Worm (Caenorhabditis elegans) whole organism, young adult: ENCODE results near the gene pir-1.
A peak's percentile ranks its signal among the peaks of the same experiment; 100 is the strongest.

Experiments
- C06A6.2 ChIP-seq: fragments of 200-800 bp; sonication (Bioruptor generic); conservative IDR thresholded peaks from 2 replicates; pipeline ENCODE4 v1.3.6; 2022; ENCODE audit warnings: missing genetic modification characterization, missing compliant biosample characterization
- D2030.7 ChIP-seq: fragments of 200-800 bp; sonication (Bioruptor generic); IDR thresholded peaks from 2 replicates; pipeline ENCODE4 v1.3.6; 2022; ENCODE audit warnings: missing genetic modification reagents, missing genetic modification characterization, missing compliant biosample characterization
- F10E7.11 ChIP-seq: sonication (generic microtip); optimal IDR thresholded peaks from 2 replicates; lab custom pipeline; 2017; ENCODE audit warnings: mild to moderate bottlenecking, missing genetic modification characterization, moderate library complexity, missing compliant biosample characterization
- F22D6.2 ChIP-seq: sonication (generic microtip); optimal IDR thresholded peaks from 2 replicates; lab custom pipeline; 2016; ENCODE audit warnings: mild to moderate bottlenecking, missing genetic modification characterization, missing compliant biosample characterization
- F37B4.10 ChIP-seq: fragments of 200-800 bp; sonication (Bioruptor generic); IDR thresholded peaks from 2 replicates; pipeline ENCODE4 v1.3.6; 2022; ENCODE audit warnings: missing genetic modification characterization, missing compliant biosample characterization
- Y95B8A.8 ChIP-seq: fragments of 200-800 bp; sonication (Bioruptor generic); IDR thresholded peaks from 2 replicates; pipeline ENCODE4 v1.3.6; 2022; ENCODE audit warnings: missing genetic modification reagents, missing genetic modification characterization, missing compliant biosample characterization
- aptf-3 ChIP-seq: fragments of 200-800 bp; sonication (Bioruptor generic); IDR thresholded peaks from 2 replicates; pipeline ENCODE4 v1.3.6; 2022; ENCODE audit warnings: missing genetic modification characterization, missing compliant biosample characterization
- athp-1 ChIP-seq: sonication (generic microtip); optimal IDR thresholded peaks from 2 replicates; lab custom pipeline; 2017; ENCODE audit warnings: mild to moderate bottlenecking, missing genetic modification characterization, missing compliant biosample characterization
- cebp-2 ChIP-seq: fragments of 200-800 bp; sonication (Bioruptor generic); IDR thresholded peaks from 2 replicates; pipeline ENCODE4 v1.3.6; 2022; ENCODE audit warnings: missing genetic modification characterization, missing compliant biosample characterization
- ceh-40 ChIP-seq: fragments of 200-800 bp; sonication (Bioruptor generic); IDR thresholded peaks from 2 replicates; pipeline ENCODE4 v1.3.6; 2022; ENCODE audit warnings: missing genetic modification characterization, missing compliant biosample characterization
- ceh-79 ChIP-seq: sonication (generic microtip); optimal IDR thresholded peaks from 2 replicates; lab custom pipeline; 2017; ENCODE audit warnings: mild to moderate bottlenecking, missing genetic modification characterization, missing compliant biosample characterization
- ceh-91 ChIP-seq: fragments of 200-800 bp; sonication (Bioruptor generic); IDR thresholded peaks from 2 replicates; pipeline ENCODE4 v1.3.6; 2022; ENCODE audit warnings: missing genetic modification reagents, missing genetic modification characterization, missing compliant biosample characterization
- chd-7 ChIP-seq: sonication (generic microtip); optimal IDR thresholded peaks from 2 replicates; lab custom pipeline; 2016; ENCODE audit warnings: mild to moderate bottlenecking, missing genetic modification characterization, moderate library complexity, missing compliant biosample characterization
- efl-1 ChIP-seq: fragments of 150-350 bp; optimal IDR thresholded peaks from 2 replicates; lab custom pipeline; 2014; ENCODE audit warnings: missing biosample characterization, missing genetic modification reagents, missing genetic modification characterization
- egl-18 ChIP-seq: fragments of 200-800 bp; sonication (Bioruptor generic); IDR thresholded peaks from 2 replicates; pipeline ENCODE4 v1.3.6; 2022; ENCODE audit warnings: missing genetic modification reagents, missing genetic modification characterization, missing compliant biosample characterization
- fkh-3 ChIP-seq: sonication (generic microtip); optimal IDR thresholded peaks from 2 replicates; lab custom pipeline; 2016; ENCODE audit warnings: mild to moderate bottlenecking, missing genetic modification characterization, missing compliant biosample characterization
- hlh-26 ChIP-seq: fragments of 200-800 bp; sonication (Bioruptor generic); conservative IDR thresholded peaks from 2 replicates; pipeline ENCODE4 v1.3.6; 2022; ENCODE audit warnings: missing genetic modification reagents, missing genetic modification characterization, missing compliant biosample characterization
- hmg-20 ChIP-seq: fragments of 200-800 bp; sonication (Bioruptor generic); IDR thresholded peaks from 2 replicates; pipeline ENCODE4 v1.3.6; 2022; ENCODE audit warnings: missing genetic modification reagents, missing genetic modification characterization, missing compliant biosample characterization
- lsl-1 ChIP-seq: fragments of 200-800 bp; sonication (Bioruptor generic); optimal IDR thresholded peaks from 2 replicates; lab custom pipeline; 2018; ENCODE audit warnings: mild to moderate bottlenecking, missing genetic modification characterization, moderate library complexity, missing compliant biosample characterization
- madf-3 ChIP-seq: fragments of 200-800 bp; sonication (Bioruptor generic); IDR thresholded peaks from 2 replicates; pipeline ENCODE4 v1.3.6; 2022; ENCODE audit warnings: missing genetic modification reagents, missing genetic modification characterization, missing compliant biosample characterization
- madf-6 ChIP-seq: fragments of 200-800 bp; sonication (Bioruptor generic); IDR thresholded peaks from 2 replicates; pipeline ENCODE4 v1.3.6; 2022; ENCODE audit warnings: missing genetic modification reagents, missing genetic modification characterization, missing compliant biosample characterization
- nfya-1 ChIP-seq: sonication (generic microtip); optimal IDR thresholded peaks from 2 replicates; lab custom pipeline; 2017; ENCODE audit warnings: antibody characterized with exemption, missing compliant biosample characterization, missing genetic modification characterization, borderline replicate concordance; ENCODE audit not compliant: insufficient read depth
- nhr-27 ChIP-seq: fragments of 200-800 bp; sonication (Bioruptor generic); optimal IDR thresholded peaks from 2 replicates; lab custom pipeline; 2018; ENCODE audit warnings: mild to moderate bottlenecking, missing genetic modification characterization, moderate library complexity, missing compliant biosample characterization
- pha-4 ChIP-seq: fragments of 150-350 bp; sonication (generic microtip); optimal IDR thresholded peaks from 2 replicates; lab custom pipeline; 2014; ENCODE audit warnings: missing biosample characterization, missing genetic modification reagents, missing genetic modification characterization
- rcor-1 ChIP-seq: fragments of 200-800 bp; sonication (Bioruptor generic); IDR thresholded peaks from 2 replicates; pipeline ENCODE4 v1.3.6; 2022; ENCODE audit warnings: missing genetic modification reagents, missing genetic modification characterization, missing compliant biosample characterization
- rec-8 ChIP-seq, 2 experiments: sonication (generic microtip); optimal IDR thresholded peaks; 2 replicates each; lab custom pipeline; 2016; ENCODE audit warnings: mild to moderate bottlenecking in 2 of 2, missing genetic modification characterization in 2 of 2, missing genetic modification reagents in 2 of 2, missing genotype in 2 of 2, missing biosample characterization in 1 of 2, missing compliant biosample characterization in 1 of 2, moderate library complexity in 1 of 2
- sea-2 ChIP-seq: fragments of 200-800 bp; sonication (Bioruptor generic); IDR thresholded peaks from 2 replicates; pipeline ENCODE4 v1.3.6; 2022; ENCODE audit warnings: missing genetic modification characterization, missing compliant biosample characterization
- snpc-3.4 ChIP-seq: sonication (generic microtip); optimal IDR thresholded peaks from 2 replicates; lab custom pipeline; 2017; ENCODE audit warnings: missing genetic modification characterization, mild to moderate bottlenecking, missing compliant biosample characterization, antibody characterized with exemption, moderate library complexity, missing genotype, missing genetic modification reagents
- snpc-4 ChIP-seq, 5 experiments: fragments of 150-350 bp in 1 of 5; sonication (generic microtip) in 4 of 5; optimal IDR thresholded peaks; 2 replicates each; lab custom pipeline; 2014 to 2018; ENCODE audit warnings: missing genetic modification characterization in 5 of 5, missing biosample characterization in 3 of 5, antibody characterized with exemption in 2 of 5, mild to moderate bottlenecking in 2 of 5, missing compliant biosample characterization in 2 of 5, missing genotype in 2 of 5, moderate library complexity in 2 of 5, missing genetic modification reagents in 1 of 5
- tbx-9 ChIP-seq: sonication (generic microtip); optimal IDR thresholded peaks from 2 replicates; lab custom pipeline; 2016; ENCODE audit warnings: borderline replicate concordance, missing genetic modification characterization, inconsistent platforms, missing compliant biosample characterization
- xnd-1 ChIP-seq: sonication (generic microtip); optimal IDR thresholded peaks from 2 replicates; lab custom pipeline; 2016; ENCODE audit warnings: missing genotype, missing genetic modification reagents, missing genetic modification characterization, missing compliant biosample characterization
- ztf-22 ChIP-seq: fragments of 200-800 bp; sonication (Bioruptor generic); optimal IDR thresholded peaks from 2 replicates; lab custom pipeline; 2018; ENCODE audit warnings: mild to moderate bottlenecking, missing genetic modification characterization, moderate library complexity, missing compliant biosample characterization
- ztf-26 ChIP-seq: sonication (generic microtip); optimal IDR thresholded peaks from 2 replicates; lab custom pipeline; 2017; ENCODE audit warnings: missing genetic modification characterization, missing compliant biosample characterization

The pir-1 gene

DNA sequence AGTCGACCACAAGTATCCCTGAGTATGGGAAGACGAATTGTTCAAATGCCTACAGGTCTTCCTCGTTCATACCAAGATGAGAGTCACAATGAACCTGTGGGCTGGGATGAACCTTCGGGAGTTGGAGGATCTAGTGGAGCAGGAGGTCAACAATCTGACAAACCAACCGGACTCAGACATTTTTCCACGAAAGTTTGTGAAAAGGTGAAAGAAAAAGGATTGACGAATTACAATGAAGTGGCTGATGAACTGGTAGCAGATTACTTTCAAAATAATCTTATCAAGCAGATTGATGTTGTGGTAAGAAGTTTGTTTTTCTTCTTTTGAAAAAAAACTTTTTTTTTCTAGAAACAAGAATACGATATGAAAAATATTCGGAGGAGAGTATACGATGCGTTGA is 7.1 kb upstream of the pir-1 start:
- TF ChIP-seq F37B4.10 (GFP tag; lab: Robert Waterston, UW) (no peak), madf-3 (0 out of 2 replicates have a peak, but pooled peaks have one; percentile 24), xnd-1 (tag; lab: Kevin White, UChicago) (no peak), rcor-1 (GFP tag; lab: Robert Waterston, UW) (no peak), lsl-1 (GFP tag; lab: Kevin White, UChicago) (no peak), F22D6.2 (no peak), Y95B8A.8 (GFP tag; lab: Robert Waterston, UW) (no peak)

ce11 chrII:9170851-9171250 is 6.2 kb upstream of the pir-1 start:
- no peak for TF ChIP-seq hlh-26 (GFP tag; lab: Robert Waterston, UW)
- no peak for TF ChIP-seq ztf-26
- TF ChIP-seq lsl-1 (GFP tag; lab: Kevin White, UChicago) = no peak
- TF ChIP-seq madf-6 (GFP tag; lab: Robert Waterston, UW) = 0 out of 2 replicates have a peak, but pooled peaks have one; percentile 11

DNA sequence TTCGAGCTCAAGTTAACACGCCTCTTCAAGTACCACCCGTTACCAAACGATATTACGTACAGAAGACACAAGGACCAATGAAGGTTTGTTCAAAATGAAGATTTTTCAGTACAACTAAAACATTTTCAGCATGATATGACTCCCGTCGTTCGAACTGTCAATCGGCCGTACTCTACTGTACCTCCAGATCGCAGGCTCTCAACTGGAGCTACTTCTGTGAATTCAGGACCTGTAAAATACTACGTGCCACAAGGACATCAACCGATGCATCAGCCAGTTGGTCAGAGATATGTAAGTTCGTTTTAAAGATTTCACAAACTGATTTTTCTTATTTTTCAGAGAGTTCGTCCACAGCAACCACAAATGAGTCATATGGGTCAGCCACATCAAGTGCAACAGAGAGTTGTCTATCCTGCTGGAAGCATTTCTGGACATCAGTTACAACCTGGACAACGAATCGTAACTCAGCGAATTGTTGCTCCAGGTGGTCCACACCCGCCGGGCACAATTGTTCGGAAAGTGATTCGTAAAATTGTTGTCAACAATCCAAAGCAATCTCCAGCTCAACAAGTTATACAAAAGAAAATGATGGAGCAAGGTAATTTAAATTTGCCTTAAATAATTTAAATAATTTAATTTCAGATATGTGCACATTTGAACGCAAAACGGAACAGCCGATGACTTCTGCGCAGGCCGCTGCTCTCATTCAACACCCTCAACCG is 5.5 kb upstream of the pir-1 start:
- TF ChIP-seq cebp-2 (no peak), ceh-91 (GFP tag; lab: Robert Waterston, UW) (no peak)

DNA sequence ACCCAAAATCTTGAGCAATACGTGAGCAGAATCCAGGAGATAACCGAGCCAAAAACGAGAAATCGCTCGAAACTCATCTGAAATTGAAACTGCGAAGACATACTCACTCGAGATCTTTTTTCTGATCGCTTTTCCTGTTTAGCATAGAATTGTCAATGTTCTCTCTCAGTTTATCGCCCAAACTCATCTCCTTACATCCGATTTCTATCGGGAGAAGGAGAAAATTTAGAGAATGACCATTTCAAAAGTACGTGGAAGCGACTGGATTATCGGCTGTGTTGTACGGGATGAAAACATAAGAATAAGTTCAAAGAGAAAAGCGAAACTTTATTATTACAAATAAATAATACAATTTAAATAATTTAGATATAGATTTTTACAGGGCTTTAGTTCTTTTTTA is 4.3 kb upstream of the pir-1 start, which contains the start of gene T23G7.2:
T23G7.2 (minus strand) TSS at position 101 of the 400 bp plus-strand sequence.
- no peak for TF ChIP-seq athp-1
- TF ChIP-seq Y95B8A.8 (GFP tag; lab: Robert Waterston, UW) = no peak
- peak; percentile 29 for TF ChIP-seq nfya-1 (tag; lab: Kevin White, UChicago)

- TF ChIP-seq D2030.7 = no peak
- TF ChIP-seq ceh-79 (tag; lab: Kevin White, UChicago) = no peak
- no peak for TF ChIP-seq chd-7 (tag; lab: Kevin White, UChicago)
- TF ChIP-seq C06A6.2 (GFP tag; lab: Robert Waterston, UW) = no peak
- TF ChIP-seq egl-18 (GFP tag; lab: Robert Waterston, UW) = no peak
- TF ChIP-seq hmg-20 (GFP tag; lab: Robert Waterston, UW) = no peak
- no peak for TF ChIP-seq fkh-3 (tag; lab: Kevin White, UChicago)
- no peak for TF ChIP-seq snpc-3.4 (tag; lab: Kevin White, UChicago)
- TF ChIP-seq nhr-27 (tag; lab: Kevin White, UChicago) = no peak
- TF ChIP-seq sea-2 = no peak
- no peak for TF ChIP-seq pha-4 (tag; lab: Kevin White, UChicago)
- TF ChIP-seq tbx-9 (tag; lab: Kevin White, UChicago) = no peak
- no peak for TF ChIP-seq rec-8 (tag; optimal IDR thresholded peaks at IDR 0.05; lab: Kevin White, UChicago)
- no peak for TF ChIP-seq ztf-22
- TF ChIP-seq ceh-40 (GFP tag; lab: Robert Waterston, UW) = no peak
- no peak for TF ChIP-seq aptf-3 (GFP tag; lab: Robert Waterston, UW)
- TF ChIP-seq snpc-4 (GFP tag; optimal IDR thresholded peaks at IDR 0.05; lab: Kevin White, UChicago) = no peak
- TF ChIP-seq snpc-4 (tag; optimal IDR thresholded peaks at IDR 0.05; lab: Kevin White, UChicago) = no peak
- no peak for TF ChIP-seq efl-1 (GFP tag; lab: Kevin White, UChicago)
- no peak for TF ChIP-seq F10E7.11
Observed at ce11 chrII:9173471-9173870, 3.6 kb upstream of the pir-1 start.
